Worm (Caenorhabditis elegans): Measurements from ENCODE around the gene E03H12.4.
A peak's percentile ranks its signal among the peaks of the same experiment; 100 is the strongest.

The E03H12.4 gene

DNA sequence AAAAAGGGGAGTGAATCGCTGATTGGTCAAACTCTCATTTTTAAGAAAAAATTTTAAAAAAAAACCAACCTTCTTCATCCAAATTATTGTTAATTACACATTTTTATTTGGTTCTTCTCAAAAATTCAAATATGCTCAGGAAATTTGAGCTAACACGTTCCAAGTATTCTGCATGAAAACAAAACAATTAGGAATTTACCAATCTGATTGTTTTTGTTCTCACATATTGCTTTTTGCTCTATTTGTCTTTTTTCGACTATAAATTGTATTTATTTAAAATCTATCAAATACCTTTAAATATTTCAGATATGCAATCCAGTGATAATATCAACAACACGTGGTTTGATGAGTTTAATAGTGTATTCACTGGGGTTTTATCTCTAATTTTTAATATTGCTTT is 29.8 kb downstream of the E03H12.4 start, which contains the start of gene srm-1:
Gene srm-1, plus strand, starts transcription at position 301 of the 400 bp plus-strand sequence.
- TF ChIP-seq atf-7 (tag; optimal IDR thresholded peaks at IDR 0.05), result no peak
- TF ChIP-seq Y79H2A.3 (GFP tag; conservative IDR thresholded peaks at IDR 0.05), result no peak
- no peak for TF ChIP-seq bed-2 (GFP tag; IDR thresholded peaks at IDR 0.05)
- TF ChIP-seq mxl-1 (tag; optimal IDR thresholded peaks at IDR 0.05), result no peak
- no peak for TF ChIP-seq T26A5.8 (tag; optimal IDR thresholded peaks at IDR 0.05)
- TF ChIP-seq hmg-20 (GFP tag; IDR thresholded peaks at IDR 0.05), result no peak
- TF ChIP-seq snpc-3.4 (tag; optimal IDR thresholded peaks at IDR 0.05), result no peak
- no peak for TF ChIP-seq lin-35 (GFP tag; optimal IDR thresholded peaks at IDR 0.05)
- no peak for TF ChIP-seq C17E4.6 (GFP tag; IDR thresholded peaks at IDR 0.05)
- no peak for TF ChIP-seq gei-17 (GFP tag; optimal IDR thresholded peaks at IDR 0.05)
- no peak for TF ChIP-seq K11D2.4 (GFP tag; IDR thresholded peaks at IDR 0.05)
- TF ChIP-seq lin-54 (GFP tag; optimal IDR thresholded peaks at IDR 0.05), result no peak

DNA sequence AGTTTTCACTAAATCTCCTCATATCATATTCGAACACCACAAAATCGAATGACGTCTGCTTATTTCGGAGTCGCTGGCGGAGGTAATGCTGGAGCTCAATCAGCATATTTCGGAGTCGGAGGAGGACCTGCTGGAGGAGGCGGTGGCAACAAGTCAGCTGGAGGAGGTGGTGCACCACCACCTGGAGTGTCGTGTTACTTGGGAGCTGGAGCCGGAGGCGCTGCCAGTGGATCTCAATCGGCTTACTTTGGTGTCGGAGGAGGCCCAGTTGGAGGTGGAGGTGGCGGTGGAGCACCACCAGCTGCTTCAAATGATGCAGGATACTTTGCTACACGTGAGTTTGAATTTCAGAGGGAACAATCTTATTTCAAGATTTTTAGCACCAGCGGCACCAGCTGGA is 34.1 kb downstream of the E03H12.4 start, which contains the start of gene ssq-4:
Gene ssq-4, plus strand, starts transcription at position 19 of the 400 bp plus-strand sequence.
- peak; percentile 75 for TF ChIP-seq egrh-3 (GFP tag; IDR thresholded peaks at IDR 0.05)

DNA sequence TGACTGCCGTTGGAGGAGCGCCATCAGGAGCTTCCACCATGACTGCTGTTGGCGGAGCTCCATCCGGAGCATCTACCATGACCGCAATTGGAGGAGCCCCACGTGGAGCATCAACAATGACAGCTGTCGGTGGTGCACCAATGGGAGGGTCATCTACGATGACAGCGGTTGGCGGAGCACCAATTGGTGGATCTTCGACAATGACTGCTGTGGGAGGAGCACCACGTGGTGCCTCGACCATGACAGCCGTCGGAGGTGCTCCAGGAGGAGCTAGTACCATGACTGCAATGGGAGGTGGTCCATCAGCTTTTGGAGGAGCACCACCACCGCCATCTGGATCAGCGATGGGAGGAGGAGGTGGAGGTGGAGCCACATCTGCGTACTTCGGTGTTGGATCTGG is 34.7 kb downstream of the E03H12.4 start, which contains the start of gene T28H11.7:
Gene T28H11.7, minus strand, starts transcription at position 101 of the 400 bp plus-strand sequence.
- peak; percentile 49; the same call in 1 of the 2 replicates for TF ChIP-seq egrh-3 (GFP tag; IDR thresholded peaks at IDR 0.05)

DNA sequence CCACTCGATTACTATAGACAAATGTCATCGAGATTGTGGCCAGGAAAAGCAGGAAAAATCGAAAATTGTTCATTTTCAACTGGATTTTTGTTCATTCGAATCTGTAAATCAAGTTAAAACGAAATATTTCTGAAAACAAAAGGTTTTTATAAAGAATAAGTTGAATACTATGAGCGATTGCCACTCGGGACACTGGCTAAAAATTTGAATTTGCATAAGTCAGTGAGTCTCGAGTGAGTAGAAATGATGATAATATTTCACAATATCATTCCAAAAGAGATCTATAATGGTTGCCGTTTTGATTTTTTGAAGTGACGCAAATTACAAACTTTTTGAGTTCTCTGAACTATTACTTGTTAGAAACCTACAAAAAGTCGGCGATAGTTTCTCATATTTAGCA is 38.1 kb downstream of the E03H12.4 start, which contains the start of gene T28H11.8:
Gene T28H11.8, minus strand, starts transcription at position 101 of the 400 bp plus-strand sequence.
- TF ChIP-seq Y53F4B.3 (GFP tag; IDR thresholded peaks at IDR 0.05) (no peak), dpl-1 (GFP tag; optimal IDR thresholded peaks at IDR 0.05) (no peak), ztf-6 (GFP tag; IDR thresholded peaks at IDR 0.05) (no peak), zfh-2 (GFP tag; conservative IDR thresholded peaks at IDR 0.05) (no peak), madf-6 (GFP tag; IDR thresholded peaks at IDR 0.05) (no peak), lsy-27 (tag; optimal IDR thresholded peaks at IDR 0.05; ENCODE audit: borderline replicate concordance, insufficient read depth) (no peak), hmg-1.2 (GFP tag; IDR thresholded peaks at IDR 0.05) (no peak), nfyb-1 (GFP tag; IDR thresholded peaks at IDR 0.05) (no peak), B0035.1 (tag; optimal IDR thresholded peaks at IDR 0.05) (no peak), ztf-25 (GFP tag; IDR thresholded peaks at IDR 0.05) (no peak), lin-40 (tag; optimal IDR thresholded peaks at IDR 0.05) (no peak), ztf-3 (GFP tag; optimal IDR thresholded peaks at IDR 0.05) (no peak), C17E4.6 (GFP tag; IDR thresholded peaks at IDR 0.05) (no peak), D2030.7 (GFP tag; IDR thresholded peaks at IDR 0.05) (no peak), T26A5.8 (tag; optimal IDR thresholded peaks at IDR 0.05) (no peak), attf-5 (GFP tag; optimal IDR thresholded peaks at IDR 0.05) (no peak), Y79H2A.3 (GFP tag; conservative IDR thresholded peaks at IDR 0.05) (no peak), F23B12.7 (tag; optimal IDR thresholded peaks at IDR 0.05; ENCODE audit: insufficient read depth) (no peak), tbp1 (GFP tag; optimal IDR thresholded peaks at IDR 0.05) (no peak), ceh-91 (GFP tag; IDR thresholded peaks at IDR 0.05) (no peak)

DNA sequence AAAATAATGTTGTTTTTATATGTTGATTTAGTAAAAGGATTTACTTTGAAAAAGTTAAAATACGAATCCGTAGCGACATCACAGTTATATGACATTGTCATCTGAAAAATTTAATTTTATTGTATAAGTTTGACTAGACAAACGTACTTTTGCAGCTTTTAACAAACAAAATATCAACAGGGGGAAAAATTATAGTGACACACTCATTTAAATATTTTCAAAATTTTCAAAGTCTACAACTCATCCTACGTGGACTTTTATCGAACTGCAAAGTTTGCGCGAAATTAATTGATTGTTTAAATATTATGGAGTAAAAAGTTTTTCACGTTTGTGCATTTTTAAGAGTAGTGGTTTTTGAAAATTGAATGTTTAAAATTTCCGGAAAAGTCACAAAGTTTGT is 43.2 kb downstream of the E03H12.4 start, which contains the start of gene C09B9.85:
Gene C09B9.85, minus strand, starts transcription at position 101 of the 400 bp plus-strand sequence.
- no peak for TF ChIP-seq hlh-26 (GFP tag; conservative IDR thresholded peaks at IDR 0.05)
- no peak for TF ChIP-seq ceh-27 (GFP tag; optimal IDR thresholded peaks at IDR 0.05)
- no peak for TF ChIP-seq him-1 (tag; optimal IDR thresholded peaks at IDR 0.05)
- TF ChIP-seq ztf-28 (GFP tag; IDR thresholded peaks at IDR 0.05), result no peak
- no peak for TF ChIP-seq attf-3 (GFP tag; conservative IDR thresholded peaks at IDR 0.05)
- TF ChIP-seq nfya-1 (tag; optimal IDR thresholded peaks at IDR 0.05; ENCODE audit: borderline replicate concordance, insufficient read depth), result no peak
- TF ChIP-seq bed-1 (GFP tag; IDR thresholded peaks at IDR 0.05), result no peak
- no peak for TF ChIP-seq let-607 (tag; optimal IDR thresholded peaks at IDR 0.05)
- TF ChIP-seq akir-1 (GFP tag; optimal IDR thresholded peaks at IDR 0.05), result no peak
- no peak for TF ChIP-seq D2030.7 (GFP tag; IDR thresholded peaks at IDR 0.05)
- no peak for TF ChIP-seq T26A5.8 (tag; optimal IDR thresholded peaks at IDR 0.05)
- TF ChIP-seq Y53F4B.3 (GFP tag; IDR thresholded peaks at IDR 0.05), result no peak
- TF ChIP-seq C17E4.6 (GFP tag; IDR thresholded peaks at IDR 0.05), result no peak
- TF ChIP-seq ceh-40 (GFP tag; IDR thresholded peaks at IDR 0.05), result no peak
- TF ChIP-seq ccch-3 (GFP tag; optimal IDR thresholded peaks at IDR 0.05), result no peak

Measured in whole organism, young adult.